Worm (Caenorhabditis elegans): ENCODE measurements around the gene clec-9.

Gene clec-9

DNA sequence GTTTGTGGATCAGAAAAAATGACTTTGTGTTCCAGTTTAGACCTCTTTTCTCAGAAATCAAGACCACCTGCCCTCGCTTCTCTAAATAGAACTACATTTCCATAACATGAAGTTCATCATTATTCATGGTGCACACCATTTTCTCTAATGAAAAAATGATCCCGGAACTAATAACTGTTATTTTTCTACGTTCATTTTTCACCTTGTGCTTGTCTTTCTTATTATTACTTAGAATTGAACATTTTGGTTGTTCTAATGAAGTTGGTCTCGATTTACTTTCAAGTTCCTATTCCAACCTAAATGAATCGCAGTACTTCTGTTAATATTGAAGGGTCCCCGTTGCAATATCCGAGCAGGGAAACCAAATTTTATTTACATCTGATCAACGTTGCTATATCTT is 23.6 kb downstream of the clec-9 start, which contains the start of gene srw-36:
Gene srw-36 (plus strand): TSS at position 301 of the 400 bp plus-strand sequence.
- TF ChIP-seq nhr-25 (tag; optimal IDR thresholded peaks at IDR 0.05) (no peak), blmp-1 (tag; optimal IDR thresholded peaks at IDR 0.05; ENCODE audit: insufficient read depth) (no peak), nhr-77 (tag; optimal IDR thresholded peaks at IDR 0.05) (no peak), nhr-12 (tag; optimal IDR thresholded peaks at IDR 0.05) (no peak), nhr-237 (tag; optimal IDR thresholded peaks at IDR 0.05) (no peak), gmeb-1 (tag; optimal IDR thresholded peaks at IDR 0.05) (no peak), dmd-4 (tag; optimal IDR thresholded peaks at IDR 0.05) (no peak), mbf-1 (tag; optimal IDR thresholded peaks at IDR 0.05) (no peak), nhr-21 (tag; optimal IDR thresholded peaks at IDR 0.05) (no peak), zag-1 (tag; optimal IDR thresholded peaks at IDR 0.05) (no peak), crh-2 (tag; optimal IDR thresholded peaks at IDR 0.05) (no peak), unc-55 (GFP tag; optimal IDR thresholded peaks at IDR 0.05) (no peak)

DNA sequence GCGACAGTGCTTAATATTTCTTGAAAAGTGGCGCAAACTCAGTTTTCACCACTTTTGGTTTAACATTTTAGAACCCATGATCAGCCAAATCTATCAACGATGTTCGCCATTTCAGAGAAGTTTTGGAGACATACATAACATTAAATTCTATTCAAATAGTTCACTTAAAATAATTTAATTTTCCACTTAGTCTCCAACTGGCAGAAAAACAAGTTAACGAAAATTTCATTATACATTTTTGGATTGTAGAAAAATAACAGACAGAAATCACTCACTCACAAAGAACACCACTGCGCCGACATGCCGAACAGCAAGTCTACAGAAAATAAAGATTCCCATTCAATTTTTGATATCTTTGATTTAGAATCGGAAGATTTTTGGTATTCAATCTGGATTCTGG is 26.5 kb downstream of the clec-9 start, which contains the start of gene srw-44:
Gene srw-44 (plus strand): TSS at position 301 of the 400 bp plus-strand sequence.
- no peak for TF ChIP-seq sma-3 (GFP tag; optimal IDR thresholded peaks at IDR 0.05)
- no peak for TF ChIP-seq skn-1 (tag; optimal IDR thresholded peaks at IDR 0.05)
- no peak for TF ChIP-seq nhr-21 (tag; optimal IDR thresholded peaks at IDR 0.05)
- no peak for TF ChIP-seq unc-55 (GFP tag; optimal IDR thresholded peaks at IDR 0.05)
- TF ChIP-seq snpc-4 (tag; optimal IDR thresholded peaks at IDR 0.05) = no peak
- no peak for TF ChIP-seq unc-62 (GFP tag; optimal IDR thresholded peaks at IDR 0.05)
- no peak for TF ChIP-seq egl-27 (tag; optimal IDR thresholded peaks at IDR 0.05)
- TF ChIP-seq ceh-82 (tag; optimal IDR thresholded peaks at IDR 0.05) = no peak
- TF ChIP-seq nhr-237 (tag; optimal IDR thresholded peaks at IDR 0.05) = no peak
- no peak for TF ChIP-seq lin-13 (GFP tag; optimal IDR thresholded peaks at IDR 0.05)
- no peak for TF ChIP-seq peb-1 (tag; optimal IDR thresholded peaks at IDR 0.05)
- no peak for TF ChIP-seq sem-4 (tag; optimal IDR thresholded peaks at IDR 0.05)
- no peak for TF ChIP-seq nhr-10 (tag; optimal IDR thresholded peaks at IDR 0.05)
- no peak for TF ChIP-seq alr-1 (tag; optimal IDR thresholded peaks at IDR 0.05)
- no peak for TF ChIP-seq lin-39 (tag; optimal IDR thresholded peaks at IDR 0.05)
- TF ChIP-seq nhr-6 (tag; optimal IDR thresholded peaks at IDR 0.05) = no peak
- TF ChIP-seq mdl-1 (tag; optimal IDR thresholded peaks at IDR 0.05) = no peak
- TF ChIP-seq blmp-1 (tag; optimal IDR thresholded peaks at IDR 0.05; ENCODE audit: insufficient read depth) = no peak
- no peak for TF ChIP-seq zag-1 (tag; optimal IDR thresholded peaks at IDR 0.05)
- TF ChIP-seq nhr-25 (tag; optimal IDR thresholded peaks at IDR 0.05) = no peak

DNA sequence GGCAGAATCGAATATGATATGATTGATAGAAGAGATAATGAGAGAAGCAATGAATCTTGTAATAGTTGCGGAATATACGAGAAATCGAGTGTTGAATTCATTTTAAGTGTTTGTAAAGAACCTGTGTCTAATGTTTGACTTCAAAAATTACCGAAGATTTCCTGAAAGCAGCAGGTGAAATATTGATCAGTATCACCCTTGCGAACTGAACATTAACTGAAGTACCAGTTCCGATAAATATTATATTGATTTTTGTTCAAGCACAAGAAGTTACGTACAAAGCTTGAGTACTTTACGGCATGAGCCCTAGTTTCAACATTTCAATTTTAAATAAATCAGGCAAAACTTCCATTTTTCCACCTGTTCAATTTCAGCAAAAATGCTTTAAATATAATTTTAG is 27.2 kb downstream of the clec-9 start, which contains the start of gene srz-103:
Gene srz-103 (minus strand): TSS at position 101 of the 400 bp plus-strand sequence.
- no peak for TF ChIP-seq unc-62 (GFP tag; optimal IDR thresholded peaks at IDR 0.05)
- TF ChIP-seq ama-1 (optimal IDR thresholded peaks at IDR 0.05) = no peak
- TF ChIP-seq ztf-1 (GFP tag; conservative IDR thresholded peaks at IDR 0.05) = no peak
- TF ChIP-seq ceh-16 (tag; optimal IDR thresholded peaks at IDR 0.05) = no peak
- no peak for TF ChIP-seq lin-39 (tag; optimal IDR thresholded peaks at IDR 0.05)
- no peak for TF ChIP-seq lin-11 (tag; optimal IDR thresholded peaks at IDR 0.05)
- no peak for TF ChIP-seq C34F6.9 (tag; optimal IDR thresholded peaks at IDR 0.05)
- no peak for TF ChIP-seq nhr-129 (tag; optimal IDR thresholded peaks at IDR 0.05)
- no peak for TF ChIP-seq crh-2 (tag; optimal IDR thresholded peaks at IDR 0.05)
- TF ChIP-seq nhr-77 (tag; optimal IDR thresholded peaks at IDR 0.05) = no peak
- TF ChIP-seq snpc-4 (tag; optimal IDR thresholded peaks at IDR 0.05) = no peak
- TF ChIP-seq elt-3 (tag; optimal IDR thresholded peaks at IDR 0.05) = no peak
- TF ChIP-seq Y55F3AM.14 (GFP tag; optimal IDR thresholded peaks at IDR 0.05) = no peak
- no peak for TF ChIP-seq skn-1 (tag; optimal IDR thresholded peaks at IDR 0.05)
- TF ChIP-seq blmp-1 (tag; optimal IDR thresholded peaks at IDR 0.05; ENCODE audit: insufficient read depth) = no peak
- TF ChIP-seq sma-9 (GFP tag; optimal IDR thresholded peaks at IDR 0.05) = no peak
- TF ChIP-seq sma-9 (tag; optimal IDR thresholded peaks at IDR 0.05) = no peak

DNA sequence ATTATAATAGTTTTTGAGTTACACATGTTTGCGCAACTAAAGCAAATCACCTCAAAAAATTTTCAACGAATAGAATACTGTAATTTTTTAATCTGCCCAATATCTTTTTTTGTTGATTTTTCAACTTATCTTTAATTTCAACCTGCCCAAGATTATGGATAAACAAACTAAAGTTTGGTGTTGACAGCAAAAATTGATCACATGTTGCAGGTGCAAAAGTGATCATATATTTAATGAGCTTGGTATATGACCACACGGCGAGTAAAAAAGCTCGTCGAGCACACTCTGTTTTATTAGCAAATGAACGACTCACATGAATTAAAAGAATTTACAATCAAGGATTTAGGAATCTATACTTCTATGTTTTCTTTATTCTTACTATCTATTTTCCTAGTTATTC is 30.9 kb downstream of the clec-9 start, which contains the start of gene srz-1:
Gene srz-1 (plus strand): TSS at position 301 of the 400 bp plus-strand sequence.
- TF ChIP-seq alr-1 (tag; optimal IDR thresholded peaks at IDR 0.05) (no peak), nhr-25 (tag; optimal IDR thresholded peaks at IDR 0.05) (no peak), fos-1 (tag; optimal IDR thresholded peaks at IDR 0.05) (no peak), nhr-129 (tag; optimal IDR thresholded peaks at IDR 0.05) (no peak), nhr-77 (tag; optimal IDR thresholded peaks at IDR 0.05) (no peak), dmd-4 (tag; optimal IDR thresholded peaks at IDR 0.05) (no peak), ama-1 (optimal IDR thresholded peaks at IDR 0.05) (no peak), mdl-1 (tag; optimal IDR thresholded peaks at IDR 0.05) (no peak), lin-11 (tag; optimal IDR thresholded peaks at IDR 0.05) (no peak), C34F6.9 (tag; optimal IDR thresholded peaks at IDR 0.05) (no peak), peb-1 (tag; optimal IDR thresholded peaks at IDR 0.05) (no peak), ceh-82 (tag; optimal IDR thresholded peaks at IDR 0.05) (no peak), nhr-237 (tag; optimal IDR thresholded peaks at IDR 0.05) (no peak), sem-4 (tag; optimal IDR thresholded peaks at IDR 0.05) (no peak), F13H6.1 (tag; optimal IDR thresholded peaks at IDR 0.05) (no peak), ceh-16 (tag; optimal IDR thresholded peaks at IDR 0.05) (no peak), zag-1 (tag; optimal IDR thresholded peaks at IDR 0.05) (no peak), nhr-12 (tag; optimal IDR thresholded peaks at IDR 0.05) (no peak), Y55F3AM.14 (GFP tag; optimal IDR thresholded peaks at IDR 0.05) (no peak), unc-55 (GFP tag; optimal IDR thresholded peaks at IDR 0.05) (no peak)
